Worm (Caenorhabditis elegans): ENCODE data around the gene M01F1.8.

ce11 chrIII:3537401-3537800 lies 35.1 kb upstream of the M01F1.8 start, which contains the start of gene cfap-20:
- TF ChIP-seq nhr-11 (tag; optimal IDR thresholded peaks at IDR 0.05) (no peak), nhr-6 (tag; optimal IDR thresholded peaks at IDR 0.05) (no peak), lin-13 (GFP tag; optimal IDR thresholded peaks at IDR 0.05) (no peak), snpc-4 (tag; optimal IDR thresholded peaks at IDR 0.05) (no peak), mdl-1 (tag; optimal IDR thresholded peaks at IDR 0.05) (no peak), nhr-25 (tag; optimal IDR thresholded peaks at IDR 0.05) (no peak), R02D3.7 (tag; optimal IDR thresholded peaks at IDR 0.05) (no peak), ama-1 (optimal IDR thresholded peaks at IDR 0.05) (no peak), zag-1 (tag; optimal IDR thresholded peaks at IDR 0.05) (no peak)

All from whole organism, L2 larva.